Worm (Caenorhabditis elegans) whole organism, L2 larva: ENCODE measurements around the gene clec-262.

Experiments used
- dmd-4 ChIP-seq: sonication (generic microtip); optimal IDR thresholded peaks from 2 replicates; lab custom pipeline; 2017; ENCODE audit warnings: missing biosample characterization, missing genetic modification characterization
- mab-5 ChIP-seq: fragments of 150-350 bp; optimal IDR thresholded peaks from 2 replicates; lab custom pipeline; 2014; ENCODE audit warnings: missing biosample characterization, missing genetic modification characterization
- mdl-1 ChIP-seq, 2 experiments: fragments of 150-350 bp in 1 of 2; sonication (generic microtip) in 1 of 2; optimal IDR thresholded peaks; 2 replicates each; lab custom pipeline; 2017; ENCODE audit warnings: missing biosample characterization in 2 of 2, missing genetic modification characterization in 2 of 2
- nhr-10 ChIP-seq: sonication (generic microtip); optimal IDR thresholded peaks from 2 replicates; lab custom pipeline; 2017; ENCODE audit warnings: missing biosample characterization, missing genetic modification characterization
- nhr-11 ChIP-seq: fragments of 150-350 bp; optimal IDR thresholded peaks from 2 replicates; lab custom pipeline; 2014; ENCODE audit warnings: missing biosample characterization, missing genetic modification characterization
- nhr-23 ChIP-seq: fragments of 150-350 bp; optimal IDR thresholded peaks from 2 replicates; lab custom pipeline; 2014; ENCODE audit warnings: missing biosample characterization, missing genetic modification reagents, missing genetic modification characterization
- nhr-77 ChIP-seq: fragments of 150-350 bp; optimal IDR thresholded peaks from 2 replicates; lab custom pipeline; 2014; ENCODE audit warnings: missing biosample characterization, missing genetic modification characterization
- unc-39 ChIP-seq: fragments of 150-350 bp; optimal IDR thresholded peaks from 2 replicates; lab custom pipeline; 2014; ENCODE audit warnings: missing biosample characterization, missing genetic modification characterization
- unc-62 ChIP-seq: fragments of 150-350 bp; optimal IDR thresholded peaks from 2 replicates; lab custom pipeline; 2014; ENCODE audit warnings: missing biosample characterization, missing genetic modification reagents, missing genetic modification characterization

DNA sequence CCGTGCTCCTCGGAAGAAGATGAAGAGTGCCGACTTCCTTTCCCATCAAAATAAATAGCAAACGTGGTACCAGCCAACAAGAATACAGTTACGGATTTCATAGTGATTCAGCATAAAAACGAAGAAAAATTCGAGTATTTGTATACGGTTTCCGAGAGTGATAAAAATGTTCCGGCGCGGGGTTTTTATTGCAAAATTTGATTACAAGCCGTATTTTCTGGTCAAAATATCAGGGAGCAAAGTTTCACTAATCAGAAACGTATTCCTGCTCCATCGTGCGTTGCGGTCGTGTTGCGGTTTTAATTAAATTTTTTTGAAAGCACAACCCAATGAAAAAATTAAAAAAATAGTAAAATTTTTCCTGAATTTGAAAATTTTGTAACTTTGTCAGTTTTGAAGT is 17.2 kb upstream of the clec-262 start, which contains the start of gene clec-261:
- TF ChIP-seq nhr-23 (tag; lab: Kevin White, UChicago) (no peak), nhr-11 (tag; lab: Kevin White, UChicago) (no peak), mab-5 (tag; lab: Kevin White, UChicago) (no peak), mdl-1 (tag; optimal IDR thresholded peaks at IDR 0.05; lab: Kevin White, UChicago) (no peak), unc-62 (GFP tag; lab: Kevin White, UChicago) (no peak), unc-39 (no peak), nhr-10 (tag; lab: Kevin White, UChicago) (no peak), nhr-77 (tag; lab: Kevin White, UChicago) (no peak), dmd-4 (tag; lab: Kevin White, UChicago) (no peak)
